Worm (Caenorhabditis elegans) whole organism, mixed stage, embryonic: Measurements from ENCODE around the gene prmt-4.

Experiments
- M03D4.4 ChIP-seq: sonication (generic microtip); optimal IDR thresholded peaks from 2 replicates; lab custom pipeline; 2017; ENCODE audit warnings: mild to moderate bottlenecking, missing genetic modification characterization, missing compliant biosample characterization
- bed-3 ChIP-seq: fragments of 200-800 bp; sonication (Bioruptor generic); optimal IDR thresholded peaks from 3 replicates; lab custom pipeline; 2018; ENCODE audit warnings: mild to moderate bottlenecking, missing genetic modification characterization, moderate library complexity, missing compliant biosample characterization
- blmp-1 ChIP-seq: fragments of 150-350 bp; optimal IDR thresholded peaks from 2 replicates; lab custom pipeline; 2014; ENCODE audit warnings: missing biosample characterization, missing genetic modification characterization
- ceh-39 ChIP-seq: fragments of 150-350 bp; optimal IDR thresholded peaks from 2 replicates; lab custom pipeline; 2014; ENCODE audit warnings: missing biosample characterization, missing genetic modification characterization
- ceh-43 ChIP-seq: fragments of 200-800 bp; sonication (Bioruptor generic); optimal IDR thresholded peaks from 2 replicates; lab custom pipeline; 2018; ENCODE audit warnings: mild to moderate bottlenecking, missing genetic modification characterization, moderate library complexity, missing compliant biosample characterization
- ceh-83 ChIP-seq: fragments of 200-800 bp; sonication (Bioruptor generic); optimal IDR thresholded peaks from 2 replicates; lab custom pipeline; 2018; ENCODE audit warnings: mild to moderate bottlenecking, missing genetic modification characterization, missing compliant biosample characterization
- ces-1 ChIP-seq: fragments of 150-350 bp; optimal IDR thresholded peaks from 2 replicates; lab custom pipeline; 2014; ENCODE audit warnings: missing biosample characterization, missing genetic modification reagents, missing genetic modification characterization
- cnd-1 ChIP-seq: fragments of 200-800 bp; sonication (Bioruptor generic); optimal IDR thresholded peaks from 2 replicates; lab custom pipeline; 2018; ENCODE audit warnings: mild to moderate bottlenecking, missing genetic modification characterization, missing compliant biosample characterization
- drap-1 ChIP-seq: fragments of 200-800 bp; sonication (Bioruptor generic); optimal IDR thresholded peaks from 3 replicates; lab custom pipeline; 2018; ENCODE audit warnings: mild to moderate bottlenecking, missing genetic modification characterization, missing compliant biosample characterization
- elt-1 ChIP-seq: sonication (generic microtip); optimal IDR thresholded peaks from 2 replicates; lab custom pipeline; 2017; ENCODE audit warnings: missing genetic modification characterization, mild to moderate bottlenecking, missing compliant biosample characterization, antibody characterized with exemption, moderate library complexity, borderline replicate concordance; ENCODE audit not compliant: insufficient read depth
- elt-3 ChIP-seq: fragments of 150-350 bp; optimal IDR thresholded peaks from 2 replicates; lab custom pipeline; 2014; ENCODE audit warnings: missing biosample characterization, missing genetic modification characterization
- flh-1 ChIP-seq: fragments of 200-800 bp; sonication (Bioruptor generic); optimal IDR thresholded peaks from 2 replicates; lab custom pipeline; 2018; ENCODE audit warnings: mild to moderate bottlenecking, missing genetic modification characterization, moderate library complexity, missing compliant biosample characterization
- ham-2 ChIP-seq: fragments of 200-800 bp; sonication (Bioruptor generic); optimal IDR thresholded peaks from 2 replicates; lab custom pipeline; 2018; ENCODE audit warnings: mild to moderate bottlenecking, missing genetic modification characterization, missing compliant biosample characterization
- hlh-1 ChIP-seq: fragments of 150-350 bp; optimal IDR thresholded peaks from 2 replicates; lab custom pipeline; 2014; ENCODE audit warnings: missing biosample characterization, missing genetic modification reagents, missing genetic modification characterization
- lin-13 ChIP-seq: fragments of 150-350 bp; optimal IDR thresholded peaks from 2 replicates; lab custom pipeline; 2014; ENCODE audit warnings: missing biosample characterization, missing genetic modification characterization
- lin-32 ChIP-seq: fragments of 200-800 bp; sonication (Bioruptor generic); optimal IDR thresholded peaks from 2 replicates; lab custom pipeline; 2018; ENCODE audit warnings: mild to moderate bottlenecking, missing genetic modification characterization, missing compliant biosample characterization
- lsy-2 ChIP-seq: fragments of 150-350 bp; optimal IDR thresholded peaks from 2 replicates; lab custom pipeline; 2014; ENCODE audit warnings: missing biosample characterization, missing genetic modification characterization
- mab-5 ChIP-seq: fragments of 150-350 bp; optimal IDR thresholded peaks from 2 replicates; lab custom pipeline; 2014; ENCODE audit warnings: missing biosample characterization, missing genetic modification characterization
- mep-1 ChIP-seq: fragments of 150-350 bp; optimal IDR thresholded peaks from 2 replicates; lab custom pipeline; 2017; ENCODE audit warnings: missing biosample characterization, missing genetic modification reagents, missing genetic modification characterization, inconsistent platforms
- mls-2 ChIP-seq: sonication (generic microtip); optimal IDR thresholded peaks from 2 replicates; lab custom pipeline; 2016; ENCODE audit warnings: mild to moderate bottlenecking, missing genetic modification characterization, moderate library complexity, missing compliant biosample characterization
- nhr-12 ChIP-seq: fragments of 150-350 bp; optimal IDR thresholded peaks from 2 replicates; lab custom pipeline; 2014; ENCODE audit warnings: missing biosample characterization, missing genetic modification characterization
- nhr-2 ChIP-seq: fragments of 150-350 bp; optimal IDR thresholded peaks from 2 replicates; lab custom pipeline; 2014; ENCODE audit warnings: missing biosample characterization, missing genetic modification characterization
- nhr-237 ChIP-seq: fragments of 150-350 bp; optimal IDR thresholded peaks from 2 replicates; lab custom pipeline; 2014; ENCODE audit warnings: missing biosample characterization, missing genetic modification characterization
- nhr-28 ChIP-seq: fragments of 150-350 bp; optimal IDR thresholded peaks from 2 replicates; lab custom pipeline; 2014; ENCODE audit warnings: missing biosample characterization, missing genetic modification characterization
- nhr-76 ChIP-seq: sonication (generic microtip); optimal IDR thresholded peaks from 2 replicates; lab custom pipeline; 2017; ENCODE audit warnings: missing biosample characterization, missing genetic modification characterization
- pha-4 ChIP-seq: fragments of 150-350 bp; optimal IDR thresholded peaks from 2 replicates; lab custom pipeline; 2018; ENCODE audit warnings: missing biosample characterization, missing genetic modification reagents, missing genetic modification characterization
- sem-2 ChIP-seq: fragments of 200-800 bp; sonication (Bioruptor generic); optimal IDR thresholded peaks from 2 replicates; lab custom pipeline; 2018; ENCODE audit warnings: mild to moderate bottlenecking, missing genetic modification characterization, missing compliant biosample characterization
- snpc-4 ChIP-seq: fragments of 150-350 bp; optimal IDR thresholded peaks from 2 replicates; lab custom pipeline; 2014; ENCODE audit warnings: missing biosample characterization, missing genetic modification characterization
- sptf-1 ChIP-seq: sonication (generic microtip); optimal IDR thresholded peaks from 2 replicates; lab custom pipeline; 2017; ENCODE audit warnings: mild to moderate bottlenecking, missing genetic modification characterization, moderate library complexity, missing compliant biosample characterization
- tbx-8 ChIP-seq: fragments of 200-800 bp; sonication (Bioruptor generic); optimal IDR thresholded peaks from 2 replicates; lab custom pipeline; 2018; ENCODE audit warnings: mild to moderate bottlenecking, missing genetic modification characterization, moderate library complexity, missing compliant biosample characterization
- unc-120 ChIP-seq: sonication (generic microtip); optimal IDR thresholded peaks from 2 replicates; lab custom pipeline; 2017; ENCODE audit warnings: missing genetic modification characterization, missing compliant biosample characterization; ENCODE audit not compliant: poor library complexity, severe bottlenecking
- unc-39 ChIP-seq: fragments of 150-350 bp; optimal IDR thresholded peaks from 2 replicates; lab custom pipeline; 2014; ENCODE audit warnings: missing biosample characterization, missing genetic modification characterization
- unc-62 ChIP-seq: fragments of 150-350 bp; optimal IDR thresholded peaks from 2 replicates; lab custom pipeline; 2014; ENCODE audit warnings: missing biosample characterization, missing genetic modification reagents, missing genetic modification characterization
- zip-8 ChIP-seq: fragments of 150-350 bp; optimal IDR thresholded peaks from 2 replicates; lab custom pipeline; 2014; ENCODE audit warnings: missing biosample characterization, missing genetic modification characterization
- ztf-11 ChIP-seq: fragments of 150-350 bp; optimal IDR thresholded peaks from 2 replicates; lab custom pipeline; 2014; ENCODE audit warnings: missing biosample characterization, missing genetic modification characterization

The prmt-4 gene

DNA sequence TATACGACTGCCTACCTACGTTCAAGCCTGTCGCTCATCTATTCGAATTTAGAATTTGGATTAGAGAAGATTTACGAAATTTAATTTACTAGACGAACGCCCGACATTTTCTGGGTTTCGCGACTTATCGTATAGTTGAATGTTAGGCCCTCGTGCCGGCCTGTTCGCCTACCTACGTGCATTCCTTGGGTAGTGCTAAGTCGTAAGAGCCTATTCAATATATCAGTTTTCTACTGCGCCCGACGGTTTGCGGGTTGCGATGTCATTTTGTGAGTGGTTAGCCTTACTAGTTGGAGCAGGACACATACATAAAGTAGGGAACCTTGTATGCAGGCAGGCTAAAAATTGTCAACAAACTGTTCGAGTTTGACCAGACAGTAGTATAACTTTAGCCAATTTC, 19.5 kb upstream of the prmt-4 start:
- TF ChIP-seq unc-39 (tag; lab: Kevin White, UChicago) (no peak), mls-2 (tag; lab: Kevin White, UChicago) (no peak), nhr-2 (tag; lab: Kevin White, UChicago) (no peak), lsy-2 (tag; lab: Kevin White, UChicago) (no peak), bed-3 (no peak), nhr-12 (tag; lab: Kevin White, UChicago) (no peak), ham-2 (GFP tag; lab: Kevin White, UChicago) (no peak), sem-2 (GFP tag; lab: Kevin White, UChicago) (no peak), cnd-1 (tag; lab: Kevin White, UChicago) (no peak), drap-1 (GFP tag; lab: Kevin White, UChicago) (no peak), ceh-39 (tag; lab: Kevin White, UChicago) (no peak), unc-62 (GFP tag; lab: Kevin White, UChicago) (no peak), tbx-8 (GFP tag; lab: Kevin White, UChicago) (no peak), flh-1 (GFP tag; lab: Kevin White, UChicago) (no peak), pha-4 (no peak), mab-5 (tag; lab: Kevin White, UChicago) (no peak), blmp-1 (no peak), zip-8 (tag; lab: Kevin White, UChicago) (no peak), elt-3 (tag; lab: Kevin White, UChicago) (no peak), hlh-1 (tag; lab: Kevin White, UChicago) (no peak)

ce11 chrIV:620324-620723, 16.9 kb upstream of the prmt-4 start:
- TF ChIP-seq blmp-1 (no peak), sem-2 (GFP tag; lab: Kevin White, UChicago) (peak; percentile 61), nhr-76 (tag; lab: Kevin White, UChicago) (no peak), M03D4.4 (tag; lab: Kevin White, UChicago) (peak; percentile 86), nhr-28 (peak; percentile 20), elt-3 (tag; lab: Kevin White, UChicago) (no peak), ceh-43 (GFP tag; lab: Kevin White, UChicago) (peak; percentile 74), ztf-11 (tag; lab: Kevin White, UChicago) (peak; percentile 21), zip-8 (tag; lab: Kevin White, UChicago) (no peak), nhr-237 (tag; lab: Kevin White, UChicago) (peak; percentile 8), ces-1 (GFP tag; lab: Kevin White, UChicago) (peak; percentile 28), cnd-1 (tag; lab: Kevin White, UChicago) (peak; percentile 76), elt-1 (tag; lab: Kevin White, UChicago) (no peak), pha-4 (peak; percentile 26), hlh-1 (tag; lab: Kevin White, UChicago) (no peak), lin-13 (tag; lab: Kevin White, UChicago) (no peak), snpc-4 (tag; lab: Kevin White, UChicago) (no peak), unc-120 (tag; lab: Kevin White, UChicago) (peak; percentile 76), mep-1 (peak; percentile 29), ham-2 (GFP tag; lab: Kevin White, UChicago) (peak; percentile 68), bed-3 (peak; percentile 69), unc-62 (GFP tag; lab: Kevin White, UChicago) (peak; percentile 5), lsy-2 (tag; lab: Kevin White, UChicago) (peak; percentile 2), sptf-1 (tag; lab: Kevin White, UChicago) (peak; percentile 91), lin-32 (GFP tag; lab: Kevin White, UChicago) (peak; percentile 81), flh-1 (GFP tag; lab: Kevin White, UChicago) (peak; percentile 70), mab-5 (tag; lab: Kevin White, UChicago) (no peak), mls-2 (tag; lab: Kevin White, UChicago) (peak; percentile 78), unc-39 (tag; lab: Kevin White, UChicago) (no peak), nhr-2 (tag; lab: Kevin White, UChicago) (no peak), drap-1 (GFP tag; lab: Kevin White, UChicago) (peak; percentile 82), tbx-8 (GFP tag; lab: Kevin White, UChicago) (peak; percentile 72), ceh-83 (GFP tag; lab: Kevin White, UChicago) (peak; percentile 85)

DNA sequence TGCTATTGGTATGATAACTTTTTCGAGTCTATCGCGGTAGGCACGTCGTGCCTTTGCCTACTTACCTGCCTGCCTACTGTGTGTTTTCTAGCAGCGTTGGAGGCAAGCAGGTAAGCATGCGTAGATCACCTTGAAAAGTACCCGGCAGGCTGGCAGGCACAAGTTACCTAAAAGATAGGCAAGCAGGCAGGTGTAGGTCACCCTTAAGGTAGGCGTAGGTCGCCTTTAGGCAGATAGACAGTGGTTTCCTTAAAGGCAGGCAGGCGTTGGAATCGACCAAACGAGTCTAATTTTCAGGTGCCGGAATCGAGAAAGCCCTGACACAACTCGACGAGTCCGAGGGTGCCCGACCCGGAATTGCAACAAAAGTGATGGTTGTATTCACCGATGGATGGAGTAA, 16.3 kb upstream of the prmt-4 start:
- TF ChIP-seq mls-2 (tag; lab: Kevin White, UChicago) = no peak
- no peak for TF ChIP-seq nhr-28
- TF ChIP-seq unc-120 (tag; lab: Kevin White, UChicago) = no peak
- no peak for TF ChIP-seq snpc-4 (tag; lab: Kevin White, UChicago)
- TF ChIP-seq nhr-12 (tag; lab: Kevin White, UChicago) = no peak
- no peak for TF ChIP-seq lin-32 (GFP tag; lab: Kevin White, UChicago)
- no peak for TF ChIP-seq M03D4.4 (tag; lab: Kevin White, UChicago)
- no peak for TF ChIP-seq nhr-76 (tag; lab: Kevin White, UChicago)
- no peak for TF ChIP-seq blmp-1
- no peak for TF ChIP-seq ztf-11 (tag; lab: Kevin White, UChicago)
- no peak for TF ChIP-seq lin-13 (tag; lab: Kevin White, UChicago)
- no peak for TF ChIP-seq drap-1 (GFP tag; lab: Kevin White, UChicago)
- no peak for TF ChIP-seq bed-3
- TF ChIP-seq, all 35 proteins: peak for 0
